Worm (Caenorhabditis elegans) whole organism, late embryonic: ENCODE measurements around the gene vhp-1.

Experiments used
- fkh-10 ChIP-seq: fragments of 150-350 bp; optimal IDR thresholded peaks from 2 replicates; lab custom pipeline; 2014; ENCODE audit warnings: missing biosample characterization, missing genetic modification reagents, missing genetic modification characterization
- lin-11 ChIP-seq: fragments of 200-800 bp; sonication (Bioruptor generic); optimal IDR thresholded peaks from 2 replicates; lab custom pipeline; 2018; ENCODE audit warnings: mild to moderate bottlenecking, missing genetic modification characterization, missing compliant biosample characterization
- nhr-11 ChIP-seq: fragments of 150-350 bp; optimal IDR thresholded peaks from 2 replicates; lab custom pipeline; 2014; ENCODE audit warnings: missing biosample characterization, missing genetic modification characterization
- pqm-1 ChIP-seq: sonication (generic microtip); optimal IDR thresholded peaks from 2 replicates; lab custom pipeline; 2016; ENCODE audit warnings: missing genetic modification characterization, missing compliant biosample characterization
- ttx-3 ChIP-seq: sonication (generic microtip); optimal IDR thresholded peaks from 2 replicates; lab custom pipeline; 2016; ENCODE audit warnings: missing genetic modification reagents, missing genetic modification characterization, missing compliant biosample characterization

DNA sequence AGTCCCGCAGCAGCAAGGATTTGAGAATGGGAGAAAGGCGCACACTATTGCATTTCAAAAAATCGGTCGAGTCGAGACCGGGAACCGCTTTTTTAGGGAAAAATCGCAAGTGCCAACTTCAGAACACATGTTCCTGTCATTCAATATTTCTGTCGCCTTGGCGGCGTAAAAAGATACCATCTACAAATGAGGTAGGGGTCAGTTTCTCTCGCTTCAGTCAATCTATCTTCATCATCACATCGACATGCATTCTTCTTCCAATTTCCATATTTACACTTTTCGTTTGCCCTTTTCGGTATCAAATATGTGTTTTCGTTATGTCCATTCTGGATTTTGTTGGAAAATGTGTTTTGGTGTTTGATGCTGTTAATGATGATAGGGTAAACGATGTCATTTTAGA is 25.4 kb upstream of the vhp-1 start:
- TF ChIP-seq ttx-3, result no peak
- TF ChIP-seq nhr-11 (tag; lab: Kevin White, UChicago), result no peak
- TF ChIP-seq fkh-10 (GFP tag; lab: Kevin White, UChicago), result no peak
- TF ChIP-seq lin-11, result no peak
- no peak for TF ChIP-seq pqm-1 (tag; lab: Kevin White, UChicago)
